Worm (Caenorhabditis elegans) whole organism, young adult: Measurements from ENCODE around the gene K02F6.1.
"Not testable (repeated sequence)": the region's sequence is repeated elsewhere in the genome, so short reads cannot be mapped to it uniquely, and the experiment has no call there.

Experiments used
- B0019.2 ChIP-seq: fragments of 200-800 bp; sonication (Bioruptor generic); conservative IDR thresholded peaks from 2 replicates; pipeline ENCODE4 v1.3.6; 2022; ENCODE audit warnings: missing genetic modification reagents, missing genetic modification characterization, missing compliant biosample characterization
- F57C9.4 ChIP-seq: sonication (generic microtip); optimal IDR thresholded peaks from 2 replicates; lab custom pipeline; 2017; ENCODE audit warnings: mild to moderate bottlenecking, missing genetic modification characterization, missing compliant biosample characterization
- Y79H2A.3 ChIP-seq: fragments of 200-800 bp; sonication (Bioruptor generic); conservative IDR thresholded peaks from 2 replicates; pipeline ENCODE4 v1.3.6; 2022; ENCODE audit warnings: missing genetic modification reagents, missing genetic modification characterization, missing compliant biosample characterization
- bed-2 ChIP-seq: fragments of 200-800 bp; sonication (Bioruptor generic); IDR thresholded peaks from 2 replicates; pipeline ENCODE4 v1.3.6; 2022; ENCODE audit warnings: missing genetic modification reagents, missing genetic modification characterization, missing compliant biosample characterization
- egrh-3 ChIP-seq: fragments of 200-800 bp; sonication (Bioruptor generic); IDR thresholded peaks from 2 replicates; pipeline ENCODE4 v1.3.6; 2022; ENCODE audit warnings: missing genetic modification reagents, missing genetic modification characterization, missing compliant biosample characterization
- fkh-3 ChIP-seq: sonication (generic microtip); optimal IDR thresholded peaks from 2 replicates; lab custom pipeline; 2016; ENCODE audit warnings: mild to moderate bottlenecking, missing genetic modification characterization, missing compliant biosample characterization
- him-1 ChIP-seq: sonication (generic microtip); optimal IDR thresholded peaks from 2 replicates; lab custom pipeline; 2016; ENCODE audit warnings: missing genotype, missing genetic modification reagents, missing genetic modification characterization, missing compliant biosample characterization
- madf-3 ChIP-seq: fragments of 200-800 bp; sonication (Bioruptor generic); IDR thresholded peaks from 2 replicates; pipeline ENCODE4 v1.3.6; 2022; ENCODE audit warnings: missing genetic modification reagents, missing genetic modification characterization, missing compliant biosample characterization
- nfya-1 ChIP-seq: sonication (generic microtip); optimal IDR thresholded peaks from 2 replicates; lab custom pipeline; 2017; ENCODE audit warnings: antibody characterized with exemption, missing compliant biosample characterization, missing genetic modification characterization, borderline replicate concordance; ENCODE audit not compliant: insufficient read depth
- pha-4 ChIP-seq: fragments of 150-350 bp; sonication (generic microtip); optimal IDR thresholded peaks from 2 replicates; lab custom pipeline; 2014; ENCODE audit warnings: missing biosample characterization, missing genetic modification reagents, missing genetic modification characterization

DNA sequence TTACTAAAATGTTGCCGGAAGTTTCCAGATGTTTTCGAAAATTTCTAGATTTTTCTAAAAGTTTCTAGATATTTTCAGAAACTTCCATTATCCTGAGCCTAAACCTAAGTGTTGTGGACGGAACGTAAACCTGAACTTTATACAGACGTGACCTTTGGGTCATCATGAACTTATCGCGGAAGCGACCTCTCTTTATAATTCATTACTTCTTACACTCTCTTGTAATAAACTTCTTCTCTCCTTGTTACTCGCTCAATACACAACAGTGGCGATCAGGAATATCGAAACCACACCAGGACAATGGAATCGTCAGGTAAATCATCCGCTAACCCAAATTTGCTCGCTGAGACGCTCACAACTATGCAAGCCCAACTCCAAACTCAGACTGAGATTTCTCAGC lies at the start of gene K02F6.1:
- not testable (repeated sequence) for TF ChIP-seq F57C9.4 (tag; lab: Kevin White, UChicago); pha-4 (tag; lab: Kevin White, UChicago); egrh-3 (GFP tag; lab: Robert Waterston, UW); fkh-3 (tag; lab: Kevin White, UChicago); nfya-1 (tag; lab: Kevin White, UChicago); Y79H2A.3; madf-3 (GFP tag; lab: Robert Waterston, UW); him-1 (tag; lab: Kevin White, UChicago); B0019.2; bed-2
